Fruit fly (Drosophila melanogaster) whole organism, embryonic: ENCODE results near the gene ATP7.

Source experiments
- Ada2b ChIP-seq: fragments of 200-800 bp; sonication (Bioruptor generic); IDR thresholded peaks from 2 replicates; pipeline ENCODE4 v1.3.6; 2022; ENCODE audit warnings: missing biosample characterization, missing genetic modification characterization
- Atf3 ChIP-seq: fragments of 200-800 bp; sonication (Bioruptor generic); optimal IDR thresholded peaks from 3 replicates; lab custom pipeline; 2016; ENCODE audit warnings: missing biosample characterization, missing genetic modification characterization
- Awh ChIP-seq: fragments of 200-800 bp; sonication (Bioruptor generic); IDR thresholded peaks from 2 replicates; pipeline ENCODE4, ENCODE4 v1.3.6; 2022; ENCODE audit warnings: missing biosample characterization, missing genetic modification characterization
- CG10654 ChIP-seq: fragments of 200-800 bp; sonication (Bioruptor generic); optimal IDR thresholded peaks from 2 replicates; lab custom pipeline; 2016; ENCODE audit warnings: missing biosample characterization, missing genetic modification characterization
- CG11696 ChIP-seq: fragments of 200-800 bp; sonication (Bioruptor generic); IDR thresholded peaks from 2 replicates; pipeline ENCODE4 v1.3.6; 2022; ENCODE audit warnings: missing biosample characterization, missing genetic modification characterization
- CG1233 ChIP-seq: fragments of 200-800 bp; sonication (Bioruptor generic); optimal IDR thresholded peaks from 4 replicates; lab custom pipeline; 2018; ENCODE audit warnings: missing biosample characterization, mild to moderate bottlenecking, missing genetic modification characterization
- CG12942 ChIP-seq: fragments of 200-800 bp; sonication (Bioruptor generic); optimal IDR thresholded peaks from 3 replicates; lab custom pipeline; 2016; ENCODE audit warnings: missing biosample characterization, missing genetic modification characterization
- CG13287 ChIP-seq: fragments of 200-800 bp; sonication (Bioruptor generic); IDR thresholded peaks from 2 replicates; pipeline ENCODE4 v1.3.6; 2022; ENCODE audit warnings: missing biosample characterization, missing genetic modification characterization; ENCODE audit not compliant: partially characterized antibody
- CG13296 ChIP-seq: fragments of 200-800 bp; sonication (Bioruptor generic); optimal IDR thresholded peaks from 3 replicates; lab custom pipeline; 2018; ENCODE audit warnings: missing biosample characterization, mild to moderate bottlenecking, missing genetic modification characterization
- CG15011 ChIP-seq: fragments of 200-800 bp; sonication (Bioruptor generic); optimal IDR thresholded peaks from 3 replicates; lab custom pipeline; 2018; ENCODE audit warnings: missing biosample characterization, mild to moderate bottlenecking, missing genetic modification characterization
- CG3847 ChIP-seq: fragments of 200-800 bp; sonication (Bioruptor generic); IDR thresholded peaks from 2 replicates; pipeline ENCODE4 v1.3.6; 2022; ENCODE audit warnings: missing biosample characterization, missing genetic modification characterization
- CG6683 ChIP-seq: fragments of 200-800 bp; sonication (Bioruptor generic); optimal IDR thresholded peaks from 2 replicates; lab custom pipeline; 2017; ENCODE audit warnings: missing biosample characterization, mild to moderate bottlenecking, missing genetic modification characterization, missing genetic modification reagents
- CG6813 ChIP-seq: fragments of 200-800 bp; sonication (Bioruptor generic); optimal IDR thresholded peaks from 2 replicates; lab custom pipeline; 2017; ENCODE audit warnings: missing biosample characterization, missing genetic modification characterization, mild to moderate bottlenecking, moderate library complexity, missing genetic modification reagents
- CG7745 ChIP-seq: fragments of 200-800 bp; sonication (Bioruptor generic); optimal IDR thresholded peaks from 2 replicates; lab custom pipeline; 2018; ENCODE audit warnings: missing biosample characterization, mild to moderate bottlenecking, missing genetic modification characterization, moderate library complexity
- CG8281 ChIP-seq: fragments of 200-800 bp; sonication (Bioruptor generic); optimal IDR thresholded peaks from 2 replicates; lab custom pipeline; 2018; ENCODE audit warnings: missing biosample characterization, mild to moderate bottlenecking, missing genetic modification characterization, moderate library complexity
- CG8924 ChIP-seq: fragments of 200-800 bp; optimal IDR thresholded peaks from 3 replicates; lab custom pipeline; 2019; ENCODE audit warnings: missing biosample characterization, mild to moderate bottlenecking, missing genetic modification characterization, moderate library complexity
- CG9797 ChIP-seq: fragments of 200-800 bp; sonication (Bioruptor generic); optimal IDR thresholded peaks from 3 replicates; lab custom pipeline; 2018; ENCODE audit warnings: missing biosample characterization, mild to moderate bottlenecking, missing genetic modification characterization
- Dip2 ChIP-seq: fragments of 200-800 bp; sonication (Bioruptor generic); IDR thresholded peaks from 2 replicates; pipeline ENCODE4 v1.3.6; 2022; ENCODE audit warnings: missing biosample characterization, missing genetic modification characterization
- Fer2 ChIP-seq: fragments of 200-800 bp; sonication (Bioruptor generic); optimal IDR thresholded peaks from 2 replicates; lab custom pipeline; 2018; ENCODE audit warnings: missing biosample characterization, mild to moderate bottlenecking, missing genetic modification characterization, moderate library complexity
- HLH3B ChIP-seq: fragments of 200-800 bp; sonication (Bioruptor generic); IDR thresholded peaks from 2 replicates; pipeline ENCODE4 v1.3.6; 2022; ENCODE audit warnings: missing biosample characterization, missing genetic modification characterization
- HLHmδ ChIP-seq: fragments of 200-800 bp; sonication (Bioruptor generic); optimal IDR thresholded peaks from 2 replicates; lab custom pipeline; 2018; ENCODE audit warnings: missing biosample characterization, mild to moderate bottlenecking, missing genetic modification characterization, moderate library complexity
- HmgD ChIP-seq: fragments of 200-800 bp; sonication (Bioruptor generic); optimal IDR thresholded peaks from 3 replicates; lab custom pipeline; 2016; ENCODE audit warnings: missing biosample characterization, missing genetic modification characterization
- Hr39 ChIP-seq: fragments of >200 bp; optimal IDR thresholded peaks from 2 replicates; lab custom pipeline; 2017
- Hsf ChIP-seq: fragments of 200-800 bp; sonication (Bioruptor generic); optimal IDR thresholded peaks from 3 replicates; lab custom pipeline; 2016; ENCODE audit warnings: missing biosample characterization, missing genetic modification characterization
- Oaz ChIP-seq: fragments of 200-800 bp; sonication (Bioruptor generic); IDR thresholded peaks from 2 replicates; pipeline ENCODE4 v1.3.6; 2022; ENCODE audit warnings: missing biosample characterization, missing genetic modification characterization
- Pdp1 ChIP-seq, 2 experiments: fragments of 200-800 bp; sonication (Bioruptor generic); optimal IDR thresholded peaks; 3 replicates each; lab custom pipeline; 2016; ENCODE audit warnings: missing biosample characterization in 2 of 2, missing genetic modification characterization in 2 of 2, mild to moderate bottlenecking in 1 of 2, moderate library complexity in 1 of 2
- Side ChIP-seq: fragments of 200-800 bp; sonication (Bioruptor generic); optimal IDR thresholded peaks from 2 replicates; lab custom pipeline; 2016; ENCODE audit warnings: missing biosample characterization, missing genetic modification characterization
- Vsx1 ChIP-seq: fragments of 200-800 bp; sonication (Bioruptor generic); optimal IDR thresholded peaks from 2 replicates; lab custom pipeline; 2017; ENCODE audit warnings: missing biosample characterization, mild to moderate bottlenecking, missing genetic modification characterization, missing genetic modification reagents
- Xbp1 ChIP-seq: fragments of 200-800 bp; sonication (Bioruptor generic); optimal IDR thresholded peaks from 3 replicates; lab custom pipeline; 2016; ENCODE audit warnings: missing biosample characterization, mild to moderate bottlenecking, missing genetic modification characterization
- abd-A ChIP-seq: fragments of 200-800 bp; sonication (Bioruptor generic); optimal IDR thresholded peaks from 3 replicates; lab custom pipeline; 2019; ENCODE audit warnings: missing biosample characterization, mild to moderate bottlenecking, missing genetic modification characterization, moderate library complexity
- caup ChIP-seq: fragments of 200-800 bp; sonication (Bioruptor generic); optimal IDR thresholded peaks from 3 replicates; lab custom pipeline; 2017; ENCODE audit warnings: missing biosample characterization, mild to moderate bottlenecking, missing genetic modification characterization, moderate library complexity; ENCODE audit not compliant: severe bottlenecking
- cg ChIP-seq: fragments of 200-800 bp; sonication (Bioruptor generic); optimal IDR thresholded peaks from 3 replicates; lab custom pipeline; 2019; ENCODE audit warnings: missing biosample characterization, mild to moderate bottlenecking, missing genetic modification characterization, moderate library complexity
- chif ChIP-seq, 2 experiments: fragments of 200-800 bp; sonication (Bioruptor generic); optimal IDR thresholded peaks; 3 replicates each; lab custom pipeline; 2016; ENCODE audit warnings: missing biosample characterization in 2 of 2, missing genetic modification characterization in 2 of 2
- chm ChIP-seq: fragments of 200-800 bp; sonication (Bioruptor generic); IDR thresholded peaks from 2 replicates; pipeline ENCODE4 v1.3.6; 2022; ENCODE audit warnings: missing biosample characterization, missing genetic modification characterization
- crol ChIP-seq: fragments of 200-800 bp; sonication (Bioruptor generic); IDR thresholded peaks from 2 replicates; pipeline ENCODE4 v1.3.6; 2022; ENCODE audit warnings: missing biosample characterization, missing genetic modification characterization
- dpn ChIP-seq, 2 experiments: fragments of 200-800 bp; sonication (Bioruptor generic); optimal IDR thresholded peaks; 3 replicates each; lab custom pipeline; 2016; ENCODE audit warnings: missing biosample characterization in 2 of 2, missing genetic modification characterization in 2 of 2
- en ChIP-seq: fragments of 200-800 bp; sonication (Bioruptor generic); optimal IDR thresholded peaks from 2 replicates; lab custom pipeline; 2016; ENCODE audit warnings: missing biosample characterization, missing genetic modification characterization
- gsb ChIP-seq: fragments of 200-800 bp; sonication (Bioruptor generic); IDR thresholded peaks from 2 replicates; pipeline ENCODE4 v1.3.6; 2022; ENCODE audit warnings: missing biosample characterization, missing genetic modification characterization
- knrl ChIP-seq: fragments of 200-800 bp; sonication (Bioruptor generic); IDR thresholded peaks from 3 replicates; pipeline ENCODE4 v1.3.6; 2022; ENCODE audit warnings: missing biosample characterization, missing genetic modification characterization; ENCODE audit not compliant: partially characterized antibody
- pho ChIP-seq: fragments of 200-800 bp; sonication (Bioruptor generic); optimal IDR thresholded peaks from 2 replicates; lab custom pipeline; 2016; ENCODE audit warnings: missing biosample characterization, missing genetic modification characterization
- ranshi ChIP-seq: fragments of 200-800 bp; sonication (Bioruptor generic); IDR thresholded peaks from 2 replicates; pipeline ENCODE4 v1.3.6; 2022; ENCODE audit warnings: missing biosample characterization, missing genetic modification characterization
- scrt ChIP-seq: fragments of 200-800 bp; sonication (Bioruptor generic); optimal IDR thresholded peaks from 2 replicates; lab custom pipeline; 2018; ENCODE audit warnings: missing biosample characterization, mild to moderate bottlenecking, missing genetic modification characterization, moderate library complexity
- sim ChIP-seq: fragments of 200-800 bp; sonication (Bioruptor generic); IDR thresholded peaks from 2 replicates; pipeline ENCODE4 v1.3.6; 2022; ENCODE audit warnings: missing biosample characterization, missing genetic modification characterization
- sr ChIP-seq: fragments of 200-800 bp; sonication (Bioruptor generic); IDR thresholded peaks from 3 replicates; pipeline ENCODE4 v1.3.6; 2022; ENCODE audit warnings: missing biosample characterization, missing genetic modification characterization
- trem ChIP-seq: fragments of 200-800 bp; optimal IDR thresholded peaks from 3 replicates; lab custom pipeline; 2019; ENCODE audit warnings: missing biosample characterization, mild to moderate bottlenecking, missing genetic modification characterization, moderate library complexity
- vfl ChIP-seq: fragments of 200-800 bp; sonication (Bioruptor generic); optimal IDR thresholded peaks from 2 replicates; lab custom pipeline; 2016; ENCODE audit warnings: missing biosample characterization, missing genetic modification characterization

The ATP7 gene

DNA sequence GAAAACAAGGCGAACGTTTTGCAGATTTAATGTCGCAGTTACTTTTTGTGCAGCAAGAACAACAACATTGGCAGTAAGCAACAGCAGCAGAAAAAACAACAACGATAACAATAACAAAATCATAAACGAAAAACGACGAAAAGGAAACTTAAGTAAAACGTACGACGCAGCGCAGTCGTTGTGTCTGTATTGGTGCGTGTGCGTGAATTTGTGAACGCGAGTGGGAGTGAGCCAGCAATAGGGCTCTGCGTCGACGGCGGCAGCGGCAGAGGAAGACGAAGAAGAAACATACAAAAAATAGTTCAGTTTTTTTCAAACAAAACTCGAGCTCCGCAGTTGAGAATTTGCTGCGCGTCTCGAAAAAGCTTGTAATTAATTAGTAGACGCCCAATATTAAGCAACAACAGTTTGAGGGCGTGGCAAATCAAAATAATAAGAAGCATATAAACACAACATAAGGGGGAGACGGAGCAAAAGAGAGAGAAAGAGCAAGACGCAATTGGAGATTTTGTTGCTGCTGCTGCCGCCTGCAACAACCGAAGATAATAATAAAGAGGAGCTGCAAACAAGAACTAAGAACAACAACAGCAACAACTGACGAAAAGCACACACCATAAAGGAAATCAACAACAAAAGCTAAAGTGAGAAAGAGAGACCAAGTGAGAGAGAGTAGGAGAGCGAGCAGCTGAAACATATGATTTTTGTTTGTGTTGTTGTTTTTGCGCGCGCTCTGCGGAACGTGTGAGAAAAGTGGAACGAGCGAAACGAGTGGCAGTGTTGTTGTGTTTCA is 37.4 kb upstream of the ATP7 start (continued):
- no peak for TF ChIP-seq Oaz (GFP tag; lab: Robert Waterston, UW)
- TF ChIP-seq Xbp1 (GFP tag; lab: Kevin White, UChicago) = no peak
- TF ChIP-seq Pdp1 (GFP tag; optimal IDR thresholded peaks at IDR 0.05; lab: Kevin White, UChicago) = no peak
- no peak for TF ChIP-seq CG9797 (GFP tag; lab: Kevin White, UChicago)
- peak; percentile 18; the same call in 1 of the 2 replicates for TF ChIP-seq crol (GFP tag; lab: Robert Waterston, UW)
- no peak for TF ChIP-seq CG8281 (tag; lab: Kevin White, UChicago)
- TF ChIP-seq chm (GFP tag; lab: Robert Waterston, UW) = no peak
- TF ChIP-seq HmgD = no peak
- TF ChIP-seq Hr39 (lab: Kevin White, UChicago) = no peak
- TF ChIP-seq CG7745 (tag; lab: Kevin White, UChicago) = no peak

DNA sequence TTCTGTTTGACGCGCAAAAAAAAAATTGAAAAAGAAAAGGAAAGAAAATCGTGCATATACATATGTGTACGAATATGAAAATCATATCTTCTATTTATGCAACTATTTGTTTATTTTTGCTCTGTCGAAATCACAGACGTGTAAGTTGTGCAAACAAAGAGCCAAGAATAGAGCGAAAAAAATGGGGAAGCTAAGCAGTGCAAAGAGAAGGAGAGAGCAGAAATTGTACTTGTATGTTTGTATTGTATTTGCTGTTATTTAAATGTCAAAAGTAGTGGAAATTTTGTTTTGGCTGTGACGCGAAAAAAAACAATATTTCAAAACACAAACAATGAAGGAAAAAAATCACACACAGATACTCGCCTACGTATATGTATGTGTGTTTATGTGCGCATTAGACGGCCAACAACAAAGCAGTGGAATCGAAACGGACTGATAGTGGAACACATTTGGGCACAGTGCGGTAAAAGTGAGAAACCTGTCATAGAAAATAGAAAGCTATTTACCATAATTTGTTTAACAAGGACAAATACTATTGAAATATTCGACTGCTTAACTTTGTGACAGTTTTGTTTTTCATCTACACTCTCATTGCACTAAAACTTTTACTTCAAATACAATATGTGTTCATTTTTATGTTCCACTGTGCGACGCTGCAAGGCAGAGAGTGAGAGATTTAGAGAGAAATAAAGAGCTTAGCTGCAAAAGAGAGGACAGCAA is 36.6 kb upstream of the ATP7 start:
- TF ChIP-seq scrt (GFP tag; lab: Kevin White, UChicago) = peak; percentile 86
- peak; percentile 95 to 96 for TF ChIP-seq chif (GFP tag; optimal IDR thresholded peaks at IDR 0.05; lab: Kevin White, UChicago)
- TF ChIP-seq CG3847 (GFP tag; lab: Robert Waterston, UW) = peak; percentile 89
- TF ChIP-seq trem = peak; percentile 92
- peak; percentile 74 for TF ChIP-seq Fer2 (tag; lab: Kevin White, UChicago)
- TF ChIP-seq gsb (GFP tag; lab: Robert Waterston, UW) = peak; percentile 83
- no peak for TF ChIP-seq HLHmδ (GFP tag; lab: Kevin White, UChicago)
- TF ChIP-seq knrl (GFP tag; lab: Robert Waterston, UW) = peak; percentile 57; the same call in 2 of the 3 replicates
- TF ChIP-seq ranshi (GFP tag; lab: Robert Waterston, UW) = peak; percentile 93
- peak; percentile 87 for TF ChIP-seq CG15011 (GFP tag; lab: Kevin White, UChicago)
- TF ChIP-seq CG10654 = peak; percentile 89
- TF ChIP-seq Awh = peak; percentile 96
- TF ChIP-seq en (GFP tag; lab: Kevin White, UChicago) = peak; percentile 93
- peak; percentile 88 for TF ChIP-seq vfl (GFP tag; lab: Kevin White, UChicago)
- TF ChIP-seq Vsx1 (GFP tag; lab: Kevin White, UChicago) = peak; percentile 89
- TF ChIP-seq CG13296 (GFP tag; lab: Kevin White, UChicago) = peak; percentile 90
- peak; percentile 96 for TF ChIP-seq HLH3B
- peak; percentile 96 for TF ChIP-seq Side (GFP tag; lab: Kevin White, UChicago)
- peak; percentile 93 for TF ChIP-seq CG12942 (GFP tag; lab: Kevin White, UChicago)
- TF ChIP-seq caup (GFP tag; lab: Kevin White, UChicago) = peak; percentile 90
- peak; percentile 84 for TF ChIP-seq sr
- TF ChIP-seq Atf3 (GFP tag; lab: Kevin White, UChicago) = peak; percentile 93
- peak; percentile 93 for TF ChIP-seq CG6813 (GFP tag; lab: Kevin White, UChicago)
- peak; percentile 96 for TF ChIP-seq Ada2b (GFP tag; lab: Robert Waterston, UW)
- peak; percentile 50; the same call in 1 of the 2 replicates for TF ChIP-seq Dip2 (GFP tag; lab: Robert Waterston, UW)
- peak; percentile 93 for TF ChIP-seq pho (GFP tag; lab: Kevin White, UChicago)
- peak; percentile 59 for TF ChIP-seq CG13287
- peak; percentile 83 for TF ChIP-seq abd-A (tag; lab: Kevin White, UChicago)
- TF ChIP-seq CG8281 (tag; lab: Kevin White, UChicago) = peak; percentile 77
- peak; percentile 95 to 96 for TF ChIP-seq dpn (GFP tag; optimal IDR thresholded peaks at IDR 0.05; lab: Kevin White, UChicago)
- peak; percentile 79 for TF ChIP-seq CG6683 (GFP tag; lab: Kevin White, UChicago)
- TF ChIP-seq CG11696 (GFP tag; lab: Robert Waterston, UW) = peak; percentile 84
- TF ChIP-seq Hsf (GFP tag; lab: Kevin White, UChicago) = peak; percentile 95
- TF ChIP-seq cg (GFP tag; lab: Kevin White, UChicago) = peak; percentile 75
- peak; percentile 88 for TF ChIP-seq sim (GFP tag; lab: Robert Waterston, UW)
- peak; percentile 91 for TF ChIP-seq CG1233
- peak; percentile 96 for TF ChIP-seq CG8924 (tag; lab: Kevin White, UChicago)
